Worm (Caenorhabditis elegans) whole organism, midembryonic: ENCODE data around the gene idpp-16.

Experiments used
- cog-1 ChIP-seq: sonication (generic microtip); optimal IDR thresholded peaks from 2 replicates; lab custom pipeline; 2016; ENCODE audit warnings: missing genetic modification characterization, missing compliant biosample characterization
- flt-1 ChIP-seq: fragments of 200-800 bp; sonication (Bioruptor generic); IDR thresholded peaks from 2 replicates; pipeline ENCODE4 v1.3.6; 2022; ENCODE audit warnings: missing genetic modification characterization, missing compliant biosample characterization

DNA sequence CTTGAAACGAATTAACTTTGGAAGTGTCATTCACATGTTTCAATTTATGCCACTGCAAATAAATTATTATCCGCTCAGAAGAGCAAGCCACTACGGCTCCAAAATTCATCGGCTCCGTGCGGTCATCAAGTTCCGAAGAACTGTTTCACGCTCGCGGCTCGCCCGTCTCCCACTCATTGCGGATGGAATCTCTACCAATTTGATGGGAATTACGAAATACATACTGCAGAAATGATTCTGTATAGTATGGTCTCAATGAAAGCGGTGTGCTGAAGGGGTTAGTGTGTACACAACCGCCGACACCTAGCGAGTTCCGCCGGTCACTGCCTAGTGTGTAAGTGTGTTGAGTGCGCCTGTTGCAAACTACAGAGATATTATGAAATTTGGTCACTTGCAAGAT is 21.2 kb downstream of the idpp-16 start:
- TF ChIP-seq flt-1, result no peak
- no peak for TF ChIP-seq cog-1 (tag; lab: Kevin White, UChicago)
